Fruit fly (Drosophila melanogaster): ENCODE results near the gene spn-D.
A peak's percentile ranks its signal among the peaks of the same experiment; 100 is the strongest.

The spn-D gene

dm6 chr3R:27135692-27136641 lies 29.5 kb upstream of the spn-D start (continued):
- TF ChIP-seq bigmax (GFP tag; optimal IDR thresholded peaks at IDR 0.05) (peak; percentile 5), Awh (GFP tag; IDR thresholded peaks at IDR 0.05) (peak; percentile 64), ara (GFP tag; IDR thresholded peaks at IDR 0.05) (peak; percentile 84), CG9437 (GFP tag; optimal IDR thresholded peaks at IDR 0.05) (no peak), Optix (GFP tag; IDR thresholded peaks at IDR 0.05) (peak; percentile 50; the same call in 1 of the 3 replicates), mirr (GFP tag; optimal IDR thresholded peaks at IDR 0.05) (peak; percentile 4), bcd (GFP tag; optimal IDR thresholded peaks at IDR 0.05) (peak; percentile 60), p53 (GFP tag; optimal IDR thresholded peaks at IDR 0.05) (peak; percentile 64), crc (GFP tag; optimal IDR thresholded peaks at IDR 0.05) (peak; percentile 32), MBD-R2 (GFP tag; IDR thresholded peaks at IDR 0.05) (no peak), Eip74EF (GFP tag; optimal IDR thresholded peaks at IDR 0.05) (peak in 1 of 2 experiments; percentile 73), hb (GFP tag; IDR thresholded peaks at IDR 0.05; ENCODE audit: partially characterized antibody) (no peak), Rfx (GFP tag; IDR thresholded peaks at IDR 0.05) (peak; percentile 47; the same call in 1 of the 2 replicates), chif (GFP tag; optimal IDR thresholded peaks at IDR 0.05) (peak; percentile 41 to 74), CG11398 (GFP tag; optimal IDR thresholded peaks at IDR 0.05) (peak; percentile 82), CG43689 (GFP tag; IDR thresholded peaks at IDR 0.05) (0 out of 2 replicates have a peak, but pooled peaks have one; percentile 38), CG3847 (GFP tag; IDR thresholded peaks at IDR 0.05) (no peak)

- peak; percentile 64 for TF ChIP-seq CG1529 (GFP tag; optimal IDR thresholded peaks at IDR 0.05)
- TF ChIP-seq Hey (tag; optimal IDR thresholded peaks at IDR 0.05): peak; percentile 1
- peak; percentile 83 for TF ChIP-seq CG15601 (tag; optimal IDR thresholded peaks at IDR 0.05)
- TF ChIP-seq btn (GFP tag; optimal IDR thresholded peaks at IDR 0.05): peak; percentile 9
- TF ChIP-seq ac (GFP tag; optimal IDR thresholded peaks at IDR 0.05): no peak
- no peak for TF ChIP-seq Lim3 (GFP tag; IDR thresholded peaks at IDR 0.05)
- no peak for TF ChIP-seq CG9609 (GFP tag; optimal IDR thresholded peaks at IDR 0.05)
- no peak for TF ChIP-seq HmgD (GFP tag; optimal IDR thresholded peaks at IDR 0.05)
- peak; percentile 44 for TF ChIP-seq CG12299 (tag; optimal IDR thresholded peaks at IDR 0.05)
- TF ChIP-seq vvl (GFP tag; IDR thresholded peaks at IDR 0.05): peak; percentile 41; the same call in 1 of the 2 replicates
- peak; percentile 22 for TF ChIP-seq ewg (GFP tag; optimal IDR thresholded peaks at IDR 0.05)
- peak; percentile 53 for TF ChIP-seq CG10979 (tag; optimal IDR thresholded peaks at IDR 0.05)
- no peak for TF ChIP-seq stwl (tag; optimal IDR thresholded peaks at IDR 0.05)
- TF ChIP-seq CG6175 (GFP tag; IDR thresholded peaks at IDR 0.05): no peak
- TF ChIP-seq HLH3B (GFP tag; IDR thresholded peaks at IDR 0.05): no peak; the same call in 1 of the 2 replicates
- TF ChIP-seq NfI (GFP tag; optimal IDR thresholded peaks at IDR 0.05): no peak
- no peak for TF ChIP-seq CG7928 (GFP tag; optimal IDR thresholded peaks at IDR 0.05)
- TF ChIP-seq gsb-n (tag; optimal IDR thresholded peaks at IDR 0.05): peak; percentile 38
- TF ChIP-seq ara (GFP tag; IDR thresholded peaks at IDR 0.05): peak; percentile 54; the same call in 1 of the 2 replicates
- peak; percentile 42 for TF ChIP-seq D19A (tag; optimal IDR thresholded peaks at IDR 0.05)
- no peak for TF ChIP-seq H2.0 (GFP tag; IDR thresholded peaks at IDR 0.05)
- TF ChIP-seq tll (GFP tag; optimal IDR thresholded peaks at IDR 0.05): no peak
- peak; percentile 45 for TF ChIP-seq nau (GFP tag; optimal IDR thresholded peaks at IDR 0.05)
- no peak for TF ChIP-seq Optix (GFP tag; IDR thresholded peaks at IDR 0.05)
- peak; percentile 22 for TF ChIP-seq CoRest (tag; optimal IDR thresholded peaks at IDR 0.05)
- TF ChIP-seq chm (GFP tag; IDR thresholded peaks at IDR 0.05): no peak
- TF ChIP-seq jumu (GFP tag; optimal IDR thresholded peaks at IDR 0.05): no peak
- TF ChIP-seq TFAM (GFP tag; optimal IDR thresholded peaks at IDR 0.05): peak; percentile 10
- peak; percentile 62 for TF ChIP-seq CG11504 (tag; optimal IDR thresholded peaks at IDR 0.05)
- TF ChIP-seq Pdp1 (GFP tag; optimal IDR thresholded peaks at IDR 0.05): no peak
- no peak for TF ChIP-seq CG12744 (GFP tag; optimal IDR thresholded peaks at IDR 0.05)
- peak in 1 of 2 experiments; percentile 58 for TF ChIP-seq eve (GFP tag; optimal IDR thresholded peaks at IDR 0.05)
These were observed 27.6 kb upstream of the spn-D start for dm6 chr3R:27137914-27138323.

Measured in whole organism, embryonic.